Fruit fly (Drosophila melanogaster): ENCODE measurements around the gene Jhbp11.

dm6 chr3R:27069201-27069600 lies 31.8 kb upstream of the Jhbp11 start:
- peak; percentile 44 for TF ChIP-seq Pif1A (GFP tag; optimal IDR thresholded peaks at IDR 0.05)
- TF ChIP-seq D1 (tag; optimal IDR thresholded peaks at IDR 0.05), result no peak
- no peak for TF ChIP-seq CG15710 (tag; optimal IDR thresholded peaks at IDR 0.05)
- no peak for TF ChIP-seq CG10348 (GFP tag; IDR thresholded peaks at IDR 0.05)
- 0 out of 3 replicates have a peak, but pooled peaks have one; percentile 33 for TF ChIP-seq CG4496 (GFP tag; IDR thresholded peaks at IDR 0.05)
- peak; percentile 66 for TF ChIP-seq gl (tag; optimal IDR thresholded peaks at IDR 0.05)
- peak; percentile 33; the same call in 1 of the 3 replicates for TF ChIP-seq fd96Ca (GFP tag; IDR thresholded peaks at IDR 0.05)
- peak; percentile 34 for TF ChIP-seq CG8159 (tag; optimal IDR thresholded peaks at IDR 0.05)

Measured in whole organism, pupa.